Worm (Caenorhabditis elegans) whole organism, dauer: ENCODE measurements around the gene flp-3.

Experiments used
- unc-62 ChIP-seq: sonication (generic microtip); optimal IDR thresholded peaks from 2 replicates; lab custom pipeline; 2017; ENCODE audit warnings: missing biosample characterization, missing genetic modification reagents, missing genetic modification characterization

Gene flp-3

DNA sequence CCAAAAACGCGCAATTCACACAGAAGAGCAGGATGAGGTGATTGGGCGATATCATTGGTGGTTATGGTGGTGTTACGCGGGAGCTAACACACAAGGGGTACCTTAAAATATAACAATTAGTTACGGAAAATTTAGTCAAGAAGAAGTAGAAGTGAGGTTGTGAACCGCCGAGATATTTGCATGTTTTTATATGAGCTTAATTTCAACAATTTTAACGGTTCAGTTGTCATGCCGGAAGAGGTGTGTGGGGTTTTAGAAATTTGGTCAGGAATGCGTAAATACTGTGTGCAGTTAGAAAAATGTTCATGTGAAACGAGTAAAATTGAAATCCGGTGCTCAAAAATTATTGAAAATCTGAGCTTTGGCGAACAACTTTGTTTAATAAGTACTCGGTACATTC is at the start of gene flp-3:
flp-3 (minus strand) TSS at position 101 of the 400 bp plus-strand sequence.
- no peak for TF ChIP-seq unc-62 (GFP tag; lab: Kevin White, UChicago)

DNA sequence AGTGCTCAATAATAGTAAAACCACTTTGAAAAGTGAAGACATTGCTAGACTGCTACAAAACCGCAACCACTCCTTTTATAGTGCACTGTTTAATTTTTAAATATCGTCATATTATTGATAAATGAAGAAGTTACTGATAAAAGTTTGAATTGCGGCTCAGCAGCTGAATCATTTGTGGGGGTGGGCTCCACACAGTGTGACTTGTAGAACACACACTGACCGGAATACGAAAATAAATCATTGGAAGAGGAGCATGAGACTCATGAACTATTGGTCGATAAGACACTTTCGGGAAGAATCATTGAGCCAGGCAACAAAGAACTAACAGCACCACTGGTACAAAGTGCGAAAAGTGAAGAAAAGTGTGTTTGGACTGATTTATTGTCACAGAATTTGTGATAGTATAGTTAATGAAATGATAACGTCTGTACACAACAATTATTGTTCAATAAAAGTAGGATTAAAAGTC is 49.2 kb upstream of the flp-3 start, which contains the start of gene oac-14:
oac-14 (minus strand) TSS at position 51 of the 469 bp plus-strand sequence.
- no peak for TF ChIP-seq unc-62 (GFP tag; lab: Kevin White, UChicago)

DNA sequence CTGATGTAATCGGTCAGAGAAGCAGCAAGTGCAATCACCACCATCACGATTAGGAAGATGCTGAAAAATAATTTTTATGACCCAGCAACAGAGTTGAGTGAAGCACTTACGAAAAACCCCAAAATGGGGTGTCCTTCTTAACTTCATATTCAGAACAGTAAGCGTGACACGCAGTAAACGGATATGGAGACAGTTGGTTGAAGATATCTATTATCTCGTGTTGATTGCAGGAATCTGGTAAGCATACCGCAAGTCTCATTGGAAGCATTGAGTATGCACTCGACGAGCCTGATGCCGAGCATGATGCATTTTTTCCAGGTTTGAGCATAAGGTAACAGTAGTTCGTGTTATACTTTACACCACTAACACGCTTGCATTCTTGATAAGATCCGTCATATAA is 48.5 kb upstream of the flp-3 start:
- TF ChIP-seq unc-62 (GFP tag; lab: Kevin White, UChicago) = no peak

DNA sequence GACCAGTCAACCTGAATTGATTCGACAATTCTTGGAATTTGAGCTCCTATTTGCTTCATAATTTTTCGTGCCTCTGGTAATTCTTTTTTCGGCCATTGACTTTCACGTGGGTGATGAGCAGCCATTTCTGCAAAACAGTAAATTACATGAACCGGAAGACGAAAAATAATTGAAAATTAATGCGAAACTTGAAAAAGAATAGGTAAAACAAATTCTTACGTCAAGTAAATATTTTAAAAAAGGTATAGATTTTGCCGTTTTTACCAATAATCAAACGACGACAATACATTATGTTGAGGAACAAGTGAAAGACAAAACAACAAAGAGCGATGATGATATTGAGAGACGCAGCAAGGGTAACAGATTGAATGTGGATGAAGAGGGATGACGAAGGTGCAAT is 45.7 kb upstream of the flp-3 start, which contains the start of gene moc-1:
moc-1 (minus strand) TSS at position 127 of the 400 bp plus-strand sequence.
- TF ChIP-seq unc-62 (GFP tag; lab: Kevin White, UChicago) = no peak

DNA sequence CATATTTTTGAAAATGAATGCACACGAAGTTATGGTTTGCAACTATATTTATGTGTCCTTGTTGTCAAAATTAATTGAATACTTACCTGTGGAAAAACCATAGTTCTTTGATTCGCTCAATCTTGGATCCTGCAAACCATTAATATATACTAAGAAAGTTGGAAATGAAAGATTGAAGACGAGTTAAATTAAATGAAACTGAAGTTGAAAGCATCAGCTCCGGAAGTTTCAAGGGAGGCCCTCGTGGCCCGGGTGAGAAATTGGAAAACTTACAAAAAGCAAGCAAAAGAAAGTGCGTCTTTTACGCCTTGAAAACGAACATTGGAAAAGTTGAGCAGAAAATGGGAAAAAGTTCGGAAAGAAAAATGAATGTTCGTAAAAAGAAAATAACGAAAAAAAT is 40.3 kb upstream of the flp-3 start, which contains the start of gene unc-58:
unc-58 (minus strand) TSS at position 101 of the 400 bp plus-strand sequence.
- TF ChIP-seq unc-62 (GFP tag; lab: Kevin White, UChicago) = no peak

DNA sequence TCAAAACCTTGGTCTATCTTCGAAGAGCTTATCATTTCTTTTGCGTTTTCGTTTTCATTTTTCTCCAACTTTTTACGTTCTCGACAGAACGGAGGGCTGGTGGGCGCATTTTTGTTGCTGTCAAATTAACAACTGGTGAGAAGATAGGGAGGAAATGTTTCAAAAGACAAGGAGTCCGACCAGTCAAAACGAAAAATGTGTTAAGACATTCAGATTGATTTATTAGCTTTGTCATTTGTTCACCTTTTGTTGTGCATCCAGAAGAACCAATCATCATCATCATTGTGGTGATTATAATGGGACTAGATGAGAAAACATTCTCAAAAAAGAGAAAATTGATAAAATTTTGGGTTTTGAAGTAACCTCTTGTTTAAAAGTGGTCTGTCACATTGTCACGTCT is 37.4 kb upstream of the flp-3 start:
- TF ChIP-seq unc-62 (GFP tag; lab: Kevin White, UChicago) = no peak

DNA sequence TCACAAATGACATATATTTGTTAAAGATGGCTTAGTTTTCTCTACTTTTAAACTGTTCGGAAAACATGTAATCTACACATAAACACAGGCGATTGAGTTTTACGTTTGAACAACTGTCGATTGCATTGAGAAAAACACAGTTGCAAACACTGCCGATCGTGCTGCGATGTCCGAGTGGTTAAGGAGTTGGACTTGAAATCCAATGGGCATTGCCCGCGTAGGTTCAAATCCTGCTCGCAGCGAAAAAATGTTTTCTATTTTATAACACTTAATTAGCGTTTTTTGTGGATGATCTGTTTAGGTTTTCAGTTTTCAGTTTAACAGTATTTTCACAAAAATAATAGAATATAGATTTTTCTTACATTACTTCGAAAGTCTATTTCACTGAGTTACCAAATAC is 31.6 kb upstream of the flp-3 start:
- TF ChIP-seq unc-62 (GFP tag; lab: Kevin White, UChicago) = no peak

DNA sequence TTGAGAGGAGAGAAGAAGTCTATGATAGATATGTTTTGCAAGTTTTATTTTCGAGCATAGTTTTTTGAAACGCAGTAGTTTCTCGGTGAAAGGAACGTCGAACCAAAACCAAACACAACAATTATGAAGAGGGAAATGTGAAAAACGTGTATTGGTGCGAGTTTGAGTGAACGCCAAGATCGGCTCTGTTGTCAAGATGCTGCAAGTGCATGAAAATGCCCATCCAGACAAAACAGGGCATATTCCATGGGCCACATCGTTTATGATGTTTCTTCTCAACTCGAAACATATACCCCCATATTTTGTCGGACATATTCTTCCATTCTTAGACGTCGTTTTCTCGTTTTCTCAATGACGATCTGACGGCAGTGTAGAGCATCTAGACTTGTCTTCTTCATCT is 30.3 kb upstream of the flp-3 start:
- TF ChIP-seq unc-62 (GFP tag; lab: Kevin White, UChicago) = no peak

DNA sequence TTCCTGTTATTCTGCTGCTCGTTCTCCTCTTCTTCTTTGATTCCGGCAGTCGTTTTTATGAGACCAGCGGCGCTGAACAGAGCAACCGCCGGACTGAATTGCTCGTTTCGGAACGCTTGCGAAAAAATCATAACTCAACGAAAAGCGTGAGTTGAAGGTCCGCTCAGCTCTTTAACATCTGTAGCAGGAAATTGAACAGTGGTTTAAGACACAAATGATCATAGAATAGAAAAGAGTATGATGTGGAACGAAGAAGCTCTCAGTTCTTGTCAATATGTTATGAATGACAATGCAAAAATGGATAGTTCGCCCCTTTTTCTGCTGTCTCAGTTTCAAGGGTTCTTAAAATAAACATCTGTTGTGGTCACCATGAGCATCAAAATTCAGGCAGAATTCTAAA is 20.9 kb upstream of the flp-3 start:
- no peak for TF ChIP-seq unc-62 (GFP tag; lab: Kevin White, UChicago)

DNA sequence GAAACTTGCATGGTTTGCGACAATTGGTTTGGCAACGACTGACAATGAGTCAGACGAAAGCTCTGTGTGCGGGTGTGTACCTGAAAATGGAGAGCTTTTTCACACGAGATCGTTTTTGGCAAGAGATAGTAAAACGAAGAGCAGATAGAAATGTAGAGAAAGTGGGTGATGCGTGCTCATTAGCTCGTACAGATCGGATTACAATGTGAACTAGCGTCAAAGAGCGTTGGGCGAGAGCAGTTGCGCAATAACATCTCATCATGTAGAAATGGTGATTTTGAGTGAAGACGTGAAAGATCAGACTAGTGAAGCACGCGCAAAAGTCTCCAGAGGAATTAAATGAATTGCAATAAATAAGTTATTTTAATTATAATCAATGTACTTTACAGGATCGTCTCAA is 2.4 kb upstream of the flp-3 start, which contains the start of gene flp-2:
flp-2 (minus strand) TSS at position 101 of the 400 bp plus-strand sequence.
- TF ChIP-seq unc-62 (GFP tag; lab: Kevin White, UChicago) = no peak

DNA sequence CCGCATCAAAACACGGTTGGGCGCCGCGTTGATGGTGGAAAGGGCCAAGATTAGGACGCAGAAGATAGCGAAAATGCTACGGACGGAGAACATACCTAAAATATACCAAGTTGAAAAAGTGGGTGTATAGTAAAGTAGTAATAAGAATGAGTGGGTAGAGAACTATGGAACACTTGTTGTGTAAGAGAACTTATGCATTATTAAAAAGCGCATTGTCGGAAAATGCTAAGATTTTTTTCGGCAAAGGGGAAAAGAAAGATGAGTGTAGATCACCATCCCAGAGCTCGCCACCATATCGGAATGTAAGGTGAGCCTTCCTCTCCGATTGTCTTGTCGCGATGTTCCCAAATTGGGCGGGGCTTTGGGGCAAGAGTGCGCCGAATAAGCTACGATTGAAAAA is 4.9 kb downstream of the flp-3 start, which contains the start of gene flp-28:
flp-28 (minus strand) TSS at position 101 of the 400 bp plus-strand sequence.
- TF ChIP-seq unc-62 (GFP tag; lab: Kevin White, UChicago) = no peak

DNA sequence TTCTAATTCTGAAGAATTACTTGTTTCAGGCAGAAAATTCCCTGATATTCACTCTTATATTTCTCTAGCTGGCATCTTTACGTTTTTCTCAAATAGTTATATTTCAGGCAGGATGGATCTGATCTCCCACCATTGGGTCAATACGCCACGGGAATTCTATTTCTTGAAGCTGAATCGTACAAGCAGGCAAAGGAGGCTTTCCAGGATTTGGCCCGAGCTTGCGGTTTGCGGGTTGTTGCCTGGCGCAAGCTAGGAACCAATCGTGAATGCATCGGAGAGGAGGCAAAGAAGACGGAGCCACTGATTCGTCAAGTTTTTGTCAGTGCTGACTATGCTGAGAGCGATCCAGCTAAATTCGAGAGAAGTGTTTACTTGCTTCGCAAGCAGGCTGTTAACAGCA is 7.7 kb downstream of the flp-3 start:
- no peak for TF ChIP-seq unc-62 (GFP tag; lab: Kevin White, UChicago)

DNA sequence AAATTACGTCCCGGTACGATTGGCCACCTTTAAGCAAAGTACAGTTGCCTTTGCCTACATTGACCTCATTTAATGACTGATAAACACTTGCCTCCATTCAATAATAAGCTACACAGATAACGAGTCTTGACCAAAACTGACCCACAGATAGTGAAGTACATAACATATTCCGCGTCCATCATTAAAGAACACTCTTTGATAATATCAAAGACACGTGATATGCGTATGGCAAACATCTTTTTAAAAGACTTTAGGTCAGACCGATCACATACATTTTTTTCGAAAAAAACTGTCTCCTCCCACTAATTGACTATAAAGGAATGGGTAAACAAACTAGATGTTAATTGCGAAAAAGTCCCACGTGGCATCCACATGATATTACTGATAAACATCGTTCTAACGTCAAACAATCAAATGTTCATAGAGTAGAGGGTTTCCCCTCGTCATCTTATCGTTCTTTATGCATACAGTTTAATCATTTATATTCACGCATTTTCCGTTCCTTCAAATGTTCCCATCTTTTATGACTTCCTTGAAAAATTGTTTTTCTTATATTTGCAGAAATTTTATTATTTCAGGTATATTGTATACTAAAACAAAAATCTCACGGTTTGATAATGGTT is 8.6 kb downstream of the flp-3 start, which contains the start of gene W07E11.1:
W07E11.1 (plus strand) TSS at position 573 of the 623 bp plus-strand sequence.
- TF ChIP-seq unc-62 (GFP tag; lab: Kevin White, UChicago) = no peak

DNA sequence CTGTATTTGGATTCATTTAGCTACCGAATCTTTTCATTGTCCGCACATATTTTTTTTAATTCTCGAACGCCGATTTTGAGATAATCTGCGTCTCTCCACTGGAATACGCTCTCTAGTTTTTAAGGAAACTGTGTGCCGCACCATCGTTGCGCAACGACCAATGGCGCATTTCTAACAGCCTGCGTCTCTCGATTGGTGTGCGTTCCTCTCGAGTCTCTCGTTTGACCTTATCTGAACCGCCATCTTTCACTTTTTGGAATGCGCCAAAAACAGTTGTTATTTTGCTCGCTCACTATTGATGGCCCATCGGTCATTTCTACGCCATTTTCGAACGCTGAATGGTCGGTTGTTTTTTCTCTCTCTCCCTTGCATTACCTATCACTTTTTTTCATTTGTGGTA is 9.5 kb downstream of the flp-3 start:
- no peak for TF ChIP-seq unc-62 (GFP tag; lab: Kevin White, UChicago)

DNA sequence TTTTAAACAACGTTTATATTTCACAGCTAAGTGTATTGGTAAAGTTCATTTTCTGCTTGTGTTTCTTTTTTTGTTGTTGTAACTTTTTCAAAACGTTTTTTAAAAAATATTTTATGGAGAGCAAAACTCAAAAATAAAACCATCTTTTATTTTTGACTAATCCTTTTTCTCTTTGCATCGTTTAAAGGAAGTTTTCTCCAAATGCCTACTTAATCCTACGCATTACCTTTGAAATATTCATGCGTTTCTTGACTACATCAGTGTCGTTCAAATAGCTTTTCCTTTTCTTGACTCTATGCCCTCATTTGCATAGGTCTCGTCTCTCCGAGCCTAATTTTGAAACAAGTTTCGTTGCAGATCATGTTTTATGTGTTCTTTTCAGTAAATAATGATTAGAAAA is 11.7 kb downstream of the flp-3 start:
- no peak for TF ChIP-seq unc-62 (GFP tag; lab: Kevin White, UChicago)

DNA sequence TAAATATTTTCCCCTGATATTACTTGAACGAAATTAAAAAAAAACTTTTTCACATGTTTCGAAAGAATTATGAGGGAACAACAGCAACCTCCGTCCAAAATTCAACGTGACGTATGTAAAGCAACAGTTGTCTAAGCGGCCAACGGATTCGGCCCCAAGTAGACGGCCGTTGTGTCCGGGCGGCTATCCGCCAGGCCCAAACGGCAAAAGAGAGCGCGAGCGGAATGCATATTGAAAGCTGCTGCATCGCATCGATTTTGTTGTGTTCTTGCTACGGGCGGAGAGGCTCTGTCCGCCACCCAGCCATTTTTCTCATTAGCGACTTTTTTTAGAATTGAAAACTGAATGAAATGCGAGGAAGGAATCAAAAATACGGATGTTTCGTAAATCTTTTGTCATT is 13.5 kb downstream of the flp-3 start:
- TF ChIP-seq unc-62 (GFP tag; lab: Kevin White, UChicago) = no peak

DNA sequence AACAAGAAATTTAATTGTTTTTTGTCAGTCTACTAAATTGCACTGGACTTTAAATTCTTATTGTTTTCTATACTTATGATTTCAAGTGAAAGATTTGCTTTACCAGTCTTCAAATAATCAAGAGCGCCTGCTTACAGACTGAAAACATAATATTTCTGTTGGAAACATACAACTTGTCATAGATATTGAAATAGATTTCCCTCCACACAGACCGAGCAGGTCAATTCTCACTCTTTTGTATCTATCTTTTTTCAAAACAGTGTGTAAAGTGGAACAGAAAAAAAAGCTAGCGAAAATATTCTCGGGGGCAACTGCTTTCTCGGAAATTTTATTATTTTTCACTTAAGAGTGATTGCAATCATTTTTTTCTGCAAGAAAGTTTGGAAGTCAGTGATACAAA is 14.1 kb downstream of the flp-3 start:
- TF ChIP-seq unc-62 (GFP tag; lab: Kevin White, UChicago) = no peak
